Fruit fly (Drosophila melanogaster) whole organism: Measurements from ENCODE around the gene CG8043.

Source experiments
- CG8478 ChIP-seq: fragments of >200 bp; optimal IDR thresholded peaks from 2 replicates; lab custom pipeline; 2018; ENCODE audit warnings: inconsistent platforms
- Dll ChIP-seq: fragments of >200 bp; optimal IDR thresholded peaks from 2 replicates; lab custom pipeline; 2017
- EcR ChIP-seq, 2 experiments: fragments of >200 bp; optimal IDR thresholded peaks; 2 replicates each; lab custom pipeline; 2017; ENCODE audit warnings: missing biosample characterization in 2 of 2, missing genetic modification characterization in 2 of 2, missing genetic modification reagents in 2 of 2
- pan ChIP-seq: fragments of >200 bp; optimal IDR thresholded peaks from 2 replicates; lab custom pipeline; 2017
- psq ChIP-seq: fragments of >200 bp; optimal IDR thresholded peaks from 2 replicates; lab custom pipeline; 2017
- usp ChIP-seq: fragments of >200 bp; optimal IDR thresholded peaks from 2 replicates; lab custom pipeline; 2017; ENCODE audit warnings: missing biosample characterization, missing genetic modification characterization, mixed read lengths

The CG8043 gene

DNA sequence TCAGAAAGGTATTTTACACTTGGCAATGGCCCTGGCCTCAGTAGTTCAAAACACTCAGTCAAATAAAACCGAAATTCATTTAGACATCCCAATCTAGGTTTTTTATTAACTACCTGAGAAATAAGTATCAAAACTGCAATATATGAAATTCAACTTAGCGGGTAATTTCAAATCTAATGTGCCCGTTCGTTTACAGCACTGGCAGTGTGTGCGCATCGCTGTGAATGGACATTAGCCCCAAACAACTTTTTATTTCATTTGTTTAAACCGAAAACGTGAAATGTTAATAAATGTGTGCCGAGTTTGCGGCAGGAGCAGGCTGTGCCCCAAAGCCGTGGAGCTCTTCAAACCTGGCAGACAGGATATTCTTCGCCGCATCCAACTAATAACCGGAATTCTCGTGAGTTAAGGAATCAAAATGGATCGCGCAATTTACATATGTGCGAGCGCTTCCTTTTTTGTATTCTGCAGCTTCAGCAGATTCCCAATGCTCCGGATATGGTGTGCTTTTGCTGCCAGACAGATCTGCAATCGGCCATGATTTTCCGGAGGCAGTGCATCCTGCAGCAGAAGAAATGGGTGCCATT, 46.3 kb downstream of the CG8043 start, which contains the start of gene nom:
Gene nom (plus strand): TSS at position 213 of the 587 bp plus-strand sequence.
- no peak for TF ChIP-seq Dll (lab: Kevin White, UChicago)
- TF ChIP-seq psq (lab: Kevin White, UChicago), result no peak
- TF ChIP-seq pan, result no peak
- TF ChIP-seq usp (GFP tag; lab: Kevin White, UChicago), result no peak
- no peak for TF ChIP-seq CG8478 (lab: Kevin White, UChicago)
- TF ChIP-seq EcR (GFP tag; optimal IDR thresholded peaks at IDR 0.05; lab: Kevin White, UChicago), result no peak

DNA sequence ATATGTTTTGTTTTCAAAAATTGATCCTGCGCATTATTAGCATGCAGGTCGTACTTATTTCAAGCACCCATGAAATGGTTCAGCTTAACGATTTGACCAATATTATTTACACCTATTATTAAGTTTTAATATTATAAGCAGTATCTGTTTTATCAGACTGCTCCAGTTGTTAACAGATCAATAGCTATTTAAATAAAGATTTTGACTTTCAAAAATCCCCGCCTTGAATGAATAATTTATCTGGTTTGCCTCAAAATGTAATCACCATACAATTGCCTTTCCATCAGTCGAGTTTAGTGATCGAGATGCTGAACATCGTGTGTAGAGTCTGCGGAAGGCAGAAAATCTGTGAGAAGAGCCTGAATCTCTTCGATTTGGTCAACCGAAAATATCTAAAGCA, 48.5 kb downstream of the CG8043 start, which contains the start of gene ouib:
Gene ouib (plus strand): TSS at position 301 of the 400 bp plus-strand sequence.
- TF ChIP-seq CG8478 (lab: Kevin White, UChicago), result no peak
- TF ChIP-seq psq (lab: Kevin White, UChicago), result no peak
- no peak for TF ChIP-seq EcR (GFP tag; optimal IDR thresholded peaks at IDR 0.05; lab: Kevin White, UChicago)
- no peak for TF ChIP-seq pan
- TF ChIP-seq usp (GFP tag; lab: Kevin White, UChicago), result no peak
- TF ChIP-seq Dll (lab: Kevin White, UChicago), result no peak

DNA sequence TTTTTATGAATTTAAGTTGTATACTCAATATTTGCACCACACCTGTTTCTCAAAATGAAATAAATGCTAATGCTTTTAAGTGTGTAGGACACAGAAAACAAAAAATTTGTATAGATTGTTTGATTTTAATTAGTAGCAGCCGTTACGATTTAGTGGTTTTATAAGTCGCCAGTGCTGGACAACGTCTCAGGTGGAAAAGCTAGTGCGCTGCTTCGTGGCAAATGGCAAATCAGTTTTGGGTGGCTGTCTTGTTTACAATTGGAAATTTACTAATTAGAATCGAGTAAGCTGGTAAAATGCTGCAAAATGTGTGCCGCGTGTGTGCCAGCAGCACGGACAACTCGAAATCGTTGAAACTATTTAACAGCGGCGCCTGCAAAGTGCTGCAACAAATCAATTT, 49.9 kb downstream of the CG8043 start, which contains the start of gene CG8159:
Gene CG8159 (plus strand): TSS at position 223 of the 400 bp plus-strand sequence.
- TF ChIP-seq CG8478 (lab: Kevin White, UChicago) (no peak), psq (lab: Kevin White, UChicago) (no peak), EcR (GFP tag; optimal IDR thresholded peaks at IDR 0.05; lab: Kevin White, UChicago) (no peak), pan (no peak), Dll (lab: Kevin White, UChicago) (no peak), usp (GFP tag; lab: Kevin White, UChicago) (no peak)
